Worm (Caenorhabditis elegans) whole organism, midembryonic: ENCODE measurements around the gene T25D3.4.

Source experiments
- T22C8.4 ChIP-seq: fragments of 200-800 bp; sonication (Bioruptor generic); IDR thresholded peaks from 2 replicates; pipeline ENCODE4 v1.3.6; 2022; ENCODE audit warnings: missing genetic modification characterization, missing compliant biosample characterization
- cog-1 ChIP-seq: sonication (generic microtip); optimal IDR thresholded peaks from 2 replicates; lab custom pipeline; 2016; ENCODE audit warnings: missing genetic modification characterization, missing compliant biosample characterization
- flt-1 ChIP-seq: fragments of 200-800 bp; sonication (Bioruptor generic); IDR thresholded peaks from 2 replicates; pipeline ENCODE4 v1.3.6; 2022; ENCODE audit warnings: missing genetic modification characterization, missing compliant biosample characterization
- klf-2 ChIP-seq: fragments of 200-800 bp; sonication (Bioruptor generic); conservative IDR thresholded peaks from 2 replicates; pipeline ENCODE4 v1.3.6; 2022; ENCODE audit warnings: missing genetic modification reagents, missing genetic modification characterization, missing compliant biosample characterization
- med-1 ChIP-seq: sonication (generic microtip); optimal IDR thresholded peaks from 2 replicates; lab custom pipeline; 2017; ENCODE audit warnings: missing genetic modification characterization, mild to moderate bottlenecking, missing compliant biosample characterization, antibody characterized with exemption, missing genetic modification reagents; ENCODE audit not compliant: insufficient read depth
- ref-1 ChIP-seq: fragments of 200-800 bp; sonication (Bioruptor generic); conservative IDR thresholded peaks from 2 replicates; pipeline ENCODE4 v1.3.6; 2022; ENCODE audit warnings: missing genetic modification reagents, missing genetic modification characterization, missing compliant biosample characterization
- tab-1 ChIP-seq: fragments of 200-800 bp; sonication (Bioruptor generic); IDR thresholded peaks from 2 replicates; pipeline ENCODE4 v1.3.6; 2022; ENCODE audit warnings: missing genetic modification characterization, missing compliant biosample characterization
- ztf-23 ChIP-seq: fragments of 200-800 bp; sonication (Bioruptor generic); IDR thresholded peaks from 2 replicates; pipeline ENCODE4 v1.3.6; 2022; ENCODE audit warnings: missing genetic modification reagents, missing genetic modification characterization, missing compliant biosample characterization
- ztf-29 ChIP-seq: fragments of 200-800 bp; sonication (Bioruptor generic); IDR thresholded peaks from 2 replicates; pipeline ENCODE4 v1.3.6; 2022; ENCODE audit warnings: missing genetic modification reagents, missing genetic modification characterization, missing compliant biosample characterization

T25D3.4 gene

DNA sequence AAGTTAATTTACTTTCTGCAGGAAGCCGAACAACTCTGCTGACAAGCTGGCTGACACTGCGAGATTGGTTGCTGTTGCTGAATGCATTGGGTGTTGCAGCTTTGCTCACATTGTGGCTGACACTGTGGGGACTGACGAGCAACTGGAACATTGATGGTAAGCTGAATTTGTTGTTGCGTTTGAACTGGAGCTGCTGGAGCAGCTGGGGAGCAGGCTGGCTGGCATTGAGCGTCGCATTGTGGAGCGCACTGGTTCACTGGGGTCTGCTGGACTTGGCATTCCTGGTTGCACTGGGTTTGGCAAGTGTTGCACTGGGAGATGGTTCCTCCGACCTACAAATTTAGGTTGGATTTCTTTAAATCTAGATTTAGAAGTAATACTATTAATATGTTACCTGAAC lies 45.6 kb downstream of the T25D3.4 start:
- TF ChIP-seq med-1 (GFP tag; lab: Kevin White, UChicago) (no peak), ztf-29 (no peak), tab-1 (GFP tag; lab: Robert Waterston, UW) (no peak), flt-1 (GFP tag; lab: Robert Waterston, UW) (no peak), klf-2 (GFP tag; lab: Robert Waterston, UW) (no peak)

ce11 chrII:194458-194857 lies 47.4 kb downstream of the T25D3.4 start, which contains the start of gene abu-11:
abu-11 (minus strand) TSS chrII:194558.
- TF ChIP-seq med-1 (GFP tag; lab: Kevin White, UChicago) (no peak), cog-1 (no peak), ref-1 (GFP tag; lab: Robert Waterston, UW) (no peak), klf-2 (GFP tag; lab: Robert Waterston, UW) (no peak), flt-1 (GFP tag; lab: Robert Waterston, UW) (no peak), tab-1 (GFP tag; lab: Robert Waterston, UW) (no peak), ztf-23 (GFP tag; lab: Robert Waterston, UW) (no peak), ztf-29 (no peak), T22C8.4 (no peak)

DNA sequence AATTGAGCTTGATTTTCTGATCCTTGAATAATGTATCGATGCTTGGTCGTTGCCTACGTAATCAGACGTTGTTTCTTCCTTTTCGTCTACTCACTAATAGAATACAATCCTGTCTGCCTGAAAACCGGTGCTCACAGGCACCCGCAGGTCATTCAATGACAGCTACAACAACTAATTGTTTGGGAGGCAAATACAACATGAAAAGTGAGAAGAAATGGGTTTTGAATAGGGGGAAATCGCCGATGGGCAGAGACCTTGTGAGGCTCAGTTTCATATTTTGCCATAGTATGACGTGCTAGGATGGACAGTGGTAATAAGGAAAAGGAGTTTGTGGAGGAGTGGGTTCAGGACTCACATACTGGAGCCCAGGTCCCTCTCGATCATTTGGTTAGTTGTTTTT lies 49.7 kb downstream of the T25D3.4 start, which contains the start of gene chs-2:
Gene chs-2, plus strand, starts transcription at position 301 of the 400 bp plus-strand sequence.
- TF ChIP-seq tab-1 (GFP tag; lab: Robert Waterston, UW) (no peak), cog-1 (no peak), ztf-23 (GFP tag; lab: Robert Waterston, UW) (no peak), flt-1 (GFP tag; lab: Robert Waterston, UW) (no peak), klf-2 (GFP tag; lab: Robert Waterston, UW) (no peak), med-1 (GFP tag; lab: Kevin White, UChicago) (no peak), T22C8.4 (no peak), ztf-29 (no peak), ref-1 (GFP tag; lab: Robert Waterston, UW) (no peak)
